Fruit fly (Drosophila melanogaster) whole organism, embryonic: ENCODE measurements around the gene CG12990.

Experiments
- Ada2b ChIP-seq: fragments of 200-800 bp; sonication (Bioruptor generic); IDR thresholded peaks from 2 replicates; pipeline ENCODE4 v1.3.6; 2022; ENCODE audit warnings: missing biosample characterization, missing genetic modification characterization
- Antp ChIP-seq: fragments of 200-800 bp; sonication (Bioruptor generic); optimal IDR thresholded peaks from 3 replicates; lab custom pipeline; 2016; ENCODE audit warnings: missing biosample characterization, missing genetic modification characterization
- CG11504 ChIP-seq: fragments of 200-800 bp; sonication (Bioruptor generic); optimal IDR thresholded peaks from 3 replicates; lab custom pipeline; 2019; ENCODE audit warnings: missing biosample characterization, mild to moderate bottlenecking, missing genetic modification characterization, moderate library complexity
- CG12071 ChIP-seq: fragments of 200-800 bp; sonication (Bioruptor generic); optimal IDR thresholded peaks from 3 replicates; lab custom pipeline; 2018; ENCODE audit warnings: missing biosample characterization, mild to moderate bottlenecking, missing genetic modification characterization
- CG12236 ChIP-seq: fragments of 200-800 bp; sonication (Bioruptor generic); optimal IDR thresholded peaks from 2 replicates; lab custom pipeline; 2016; ENCODE audit warnings: missing biosample characterization, missing genetic modification characterization
- CG13123 ChIP-seq: fragments of 200-800 bp; sonication (Bioruptor generic); optimal IDR thresholded peaks from 2 replicates; lab custom pipeline; 2016; ENCODE audit warnings: missing biosample characterization, missing genetic modification characterization
- CG13894 ChIP-seq: fragments of 200-800 bp; sonication (Bioruptor generic); optimal IDR thresholded peaks from 3 replicates; lab custom pipeline; 2018; ENCODE audit warnings: missing biosample characterization, mild to moderate bottlenecking, missing genetic modification characterization, moderate library complexity
- CG14710 ChIP-seq: fragments of 200-800 bp; sonication (Bioruptor generic); optimal IDR thresholded peaks from 3 replicates; lab custom pipeline; 2019; ENCODE audit warnings: missing biosample characterization, mild to moderate bottlenecking, missing genetic modification characterization, moderate library complexity
- CG1529 ChIP-seq: fragments of 200-800 bp; sonication (Bioruptor generic); optimal IDR thresholded peaks from 3 replicates; lab custom pipeline; 2018; ENCODE audit warnings: missing biosample characterization, missing genetic modification characterization
- CG15514 ChIP-seq: fragments of 200-800 bp; sonication (Bioruptor generic); optimal IDR thresholded peaks from 3 replicates; lab custom pipeline; 2017; ENCODE audit warnings: missing biosample characterization, missing genetic modification characterization, mild to moderate bottlenecking, moderate library complexity, missing genetic modification reagents
- CG17568 ChIP-seq: fragments of 200-800 bp; sonication (Bioruptor generic); optimal IDR thresholded peaks from 2 replicates; lab custom pipeline; 2018; ENCODE audit warnings: missing biosample characterization, mild to moderate bottlenecking, missing genetic modification characterization, moderate library complexity
- CG18262 ChIP-seq: fragments of 200-800 bp; optimal IDR thresholded peaks from 3 replicates; lab custom pipeline; 2019; ENCODE audit warnings: missing biosample characterization, mild to moderate bottlenecking, missing genetic modification characterization, moderate library complexity
- CG3065 ChIP-seq: fragments of 200-800 bp; sonication (Bioruptor generic); optimal IDR thresholded peaks from 2 replicates; lab custom pipeline; 2016; ENCODE audit warnings: missing biosample characterization, missing genetic modification characterization
- CG31224 ChIP-seq: fragments of 200-800 bp; sonication (Bioruptor generic); IDR thresholded peaks from 2 replicates; pipeline ENCODE4 v1.3.6; 2022; ENCODE audit warnings: missing biosample characterization, missing genetic modification characterization
- CG3407 ChIP-seq: fragments of 200-800 bp; sonication (Bioruptor generic); optimal IDR thresholded peaks from 2 replicates; lab custom pipeline; 2018; ENCODE audit warnings: missing biosample characterization, mild to moderate bottlenecking, missing genetic modification characterization
- CG42726 ChIP-seq: fragments of 200-800 bp; sonication (Bioruptor generic); IDR thresholded peaks from 2 replicates; pipeline ENCODE4 v1.3.6; 2022; ENCODE audit warnings: missing biosample characterization, missing genetic modification characterization; ENCODE audit not compliant: partially characterized antibody
- CG4328 ChIP-seq: fragments of 200-800 bp; sonication (Bioruptor generic); optimal IDR thresholded peaks from 3 replicates; lab custom pipeline; 2017; ENCODE audit warnings: missing biosample characterization, missing genetic modification reagents, missing genetic modification characterization
- CG4424 ChIP-seq: fragments of 200-800 bp; sonication (Bioruptor generic); optimal IDR thresholded peaks from 3 replicates; lab custom pipeline; 2016; ENCODE audit warnings: missing biosample characterization, missing genetic modification characterization
- CG4820 ChIP-seq: fragments of 200-800 bp; sonication (Bioruptor generic); optimal IDR thresholded peaks from 3 replicates; lab custom pipeline; 2016; ENCODE audit warnings: missing biosample characterization, missing genetic modification characterization
- CTCF ChIP-seq: fragments of 200-800 bp; sonication (Bioruptor generic); optimal IDR thresholded peaks from 2 replicates; lab custom pipeline; 2017; ENCODE audit warnings: missing biosample characterization, mild to moderate bottlenecking, missing genetic modification characterization, moderate library complexity
- Chrac-16 ChIP-seq: fragments of 200-800 bp; sonication (Bioruptor generic); optimal IDR thresholded peaks from 3 replicates; lab custom pipeline; 2016; ENCODE audit warnings: missing biosample characterization, missing genetic modification characterization
- Dek ChIP-seq: fragments of 200-800 bp; sonication (Bioruptor generic); optimal IDR thresholded peaks from 3 replicates; lab custom pipeline; 2019; ENCODE audit warnings: missing biosample characterization, mild to moderate bottlenecking, missing genetic modification characterization, moderate library complexity
- Dip3 ChIP-seq: fragments of 200-800 bp; sonication (Bioruptor generic); optimal IDR thresholded peaks from 3 replicates; lab custom pipeline; 2016; ENCODE audit warnings: missing biosample characterization, missing genetic modification characterization
- Hey ChIP-seq: fragments of 200-800 bp; sonication (Bioruptor generic); optimal IDR thresholded peaks from 3 replicates; lab custom pipeline; 2018; ENCODE audit warnings: missing biosample characterization, mild to moderate bottlenecking, missing genetic modification characterization
- HmgZ ChIP-seq: fragments of 200-800 bp; sonication (Bioruptor generic); optimal IDR thresholded peaks from 2 replicates; lab custom pipeline; 2018; ENCODE audit warnings: missing biosample characterization, mild to moderate bottlenecking, missing genetic modification characterization
- MTF-1 ChIP-seq: fragments of 200-800 bp; sonication (Bioruptor generic); optimal IDR thresholded peaks from 2 replicates; lab custom pipeline; 2018; ENCODE audit warnings: missing biosample characterization, mild to moderate bottlenecking, missing genetic modification characterization, borderline replicate concordance
- Max ChIP-seq: fragments of 200-800 bp; sonication (Bioruptor generic); optimal IDR thresholded peaks from 2 replicates; lab custom pipeline; 2016; ENCODE audit warnings: missing biosample characterization, mild to moderate bottlenecking, missing genetic modification characterization
- Mes4 ChIP-seq: fragments of 200-800 bp; sonication (Bioruptor generic); optimal IDR thresholded peaks from 2 replicates; lab custom pipeline; 2016; ENCODE audit warnings: missing biosample characterization, missing genetic modification characterization
- Rfx ChIP-seq: fragments of 200-800 bp; sonication (Bioruptor generic); IDR thresholded peaks from 2 replicates; pipeline ENCODE4 v1.3.6; 2022; ENCODE audit warnings: missing biosample characterization, missing genetic modification characterization
- TFAM ChIP-seq: fragments of 200-800 bp; sonication (Bioruptor generic); optimal IDR thresholded peaks from 2 replicates; lab custom pipeline; 2017; ENCODE audit warnings: missing biosample characterization, missing genetic modification characterization, inconsistent platforms
- abd-A ChIP-seq: fragments of 200-800 bp; sonication (Bioruptor generic); optimal IDR thresholded peaks from 3 replicates; lab custom pipeline; 2019; ENCODE audit warnings: missing biosample characterization, mild to moderate bottlenecking, missing genetic modification characterization, moderate library complexity
- ac ChIP-seq: fragments of 200-800 bp; sonication (Bioruptor generic); optimal IDR thresholded peaks from 3 replicates; lab custom pipeline; 2017; ENCODE audit warnings: missing biosample characterization, mild to moderate bottlenecking, missing genetic modification characterization
- ash1 ChIP-seq: fragments of 200-800 bp; sonication (Bioruptor generic); optimal IDR thresholded peaks from 2 replicates; lab custom pipeline; 2018; ENCODE audit warnings: missing biosample characterization, mild to moderate bottlenecking, missing genetic modification characterization
- chinmo ChIP-seq: fragments of 200-800 bp; sonication (Bioruptor generic); IDR thresholded peaks from 4 replicates; pipeline ENCODE4 v1.3.6; 2022; ENCODE audit warnings: missing biosample characterization, missing genetic modification characterization; ENCODE audit not compliant: partially characterized antibody
- danr ChIP-seq: fragments of 200-800 bp; sonication (Bioruptor generic); IDR thresholded peaks from 2 replicates; pipeline ENCODE4 v1.3.6; 2022; ENCODE audit warnings: missing biosample characterization, missing genetic modification characterization
- dysf ChIP-seq: fragments of 200-800 bp; sonication (Bioruptor generic); IDR thresholded peaks from 3 replicates; pipeline ENCODE4 v1.3.6; 2022; ENCODE audit warnings: missing biosample characterization, missing genetic modification characterization
- fd3F ChIP-seq: fragments of 200-800 bp; sonication (Bioruptor generic); optimal IDR thresholded peaks from 2 replicates; lab custom pipeline; 2018; ENCODE audit warnings: missing biosample characterization, mild to moderate bottlenecking, missing genetic modification characterization, moderate library complexity
- ftz-f1 ChIP-seq: fragments of 200-800 bp; sonication (Bioruptor generic); optimal IDR thresholded peaks from 2 replicates; lab custom pipeline; 2016; ENCODE audit warnings: missing biosample characterization, missing genetic modification characterization
- gcm2 ChIP-seq: fragments of 200-800 bp; sonication (Bioruptor generic); optimal IDR thresholded peaks from 2 replicates; lab custom pipeline; 2016; ENCODE audit warnings: missing biosample characterization, missing genetic modification characterization
- h ChIP-seq: fragments of >200 bp; optimal IDR thresholded peaks from 2 replicates; lab custom pipeline; 2017
- kay ChIP-seq: fragments of 200-800 bp; sonication (Bioruptor generic); optimal IDR thresholded peaks from 2 replicates; lab custom pipeline; 2016; ENCODE audit warnings: missing biosample characterization, missing genetic modification characterization
- maf-S ChIP-seq: fragments of 200-800 bp; sonication (Bioruptor generic); optimal IDR thresholded peaks from 2 replicates; lab custom pipeline; 2016; ENCODE audit warnings: missing biosample characterization, missing genetic modification characterization
- nerfin-2 ChIP-seq: fragments of 200-800 bp; sonication (Bioruptor generic); IDR thresholded peaks from 2 replicates; pipeline ENCODE4 v1.3.6; 2022; ENCODE audit warnings: missing biosample characterization, missing genetic modification characterization; ENCODE audit not compliant: partially characterized antibody
- nom ChIP-seq: fragments of 200-800 bp; sonication (Bioruptor generic); optimal IDR thresholded peaks from 2 replicates; lab custom pipeline; 2017; ENCODE audit warnings: missing biosample characterization, missing genetic modification characterization, mild to moderate bottlenecking, moderate library complexity, missing genetic modification reagents
- pzg ChIP-seq: fragments of 200-800 bp; sonication (Bioruptor generic); optimal IDR thresholded peaks from 3 replicates; lab custom pipeline; 2018; ENCODE audit warnings: missing biosample characterization, mild to moderate bottlenecking, missing genetic modification characterization, moderate library complexity
- scrt ChIP-seq: fragments of 200-800 bp; sonication (Bioruptor generic); optimal IDR thresholded peaks from 2 replicates; lab custom pipeline; 2018; ENCODE audit warnings: missing biosample characterization, mild to moderate bottlenecking, missing genetic modification characterization, moderate library complexity
- sd ChIP-seq: fragments of 200-800 bp; sonication (Bioruptor generic); optimal IDR thresholded peaks from 3 replicates; lab custom pipeline; 2018; ENCODE audit warnings: missing biosample characterization, mild to moderate bottlenecking, missing genetic modification characterization, moderate library complexity
- sr ChIP-seq: fragments of 200-800 bp; sonication (Bioruptor generic); IDR thresholded peaks from 3 replicates; pipeline ENCODE4 v1.3.6; 2022; ENCODE audit warnings: missing biosample characterization, missing genetic modification characterization
- unc-4 ChIP-seq: fragments of 200-800 bp; sonication (Bioruptor generic); IDR thresholded peaks from 2 replicates; pipeline ENCODE4 v1.3.6; 2022; ENCODE audit warnings: missing biosample characterization, missing genetic modification characterization; ENCODE audit not compliant: partially characterized antibody
- vvl ChIP-seq: fragments of 200-800 bp; sonication (Bioruptor generic); IDR thresholded peaks from 2 replicates; pipeline ENCODE4 v1.3.6; 2022; ENCODE audit warnings: missing biosample characterization, missing genetic modification characterization

The CG12990 gene

DNA sequence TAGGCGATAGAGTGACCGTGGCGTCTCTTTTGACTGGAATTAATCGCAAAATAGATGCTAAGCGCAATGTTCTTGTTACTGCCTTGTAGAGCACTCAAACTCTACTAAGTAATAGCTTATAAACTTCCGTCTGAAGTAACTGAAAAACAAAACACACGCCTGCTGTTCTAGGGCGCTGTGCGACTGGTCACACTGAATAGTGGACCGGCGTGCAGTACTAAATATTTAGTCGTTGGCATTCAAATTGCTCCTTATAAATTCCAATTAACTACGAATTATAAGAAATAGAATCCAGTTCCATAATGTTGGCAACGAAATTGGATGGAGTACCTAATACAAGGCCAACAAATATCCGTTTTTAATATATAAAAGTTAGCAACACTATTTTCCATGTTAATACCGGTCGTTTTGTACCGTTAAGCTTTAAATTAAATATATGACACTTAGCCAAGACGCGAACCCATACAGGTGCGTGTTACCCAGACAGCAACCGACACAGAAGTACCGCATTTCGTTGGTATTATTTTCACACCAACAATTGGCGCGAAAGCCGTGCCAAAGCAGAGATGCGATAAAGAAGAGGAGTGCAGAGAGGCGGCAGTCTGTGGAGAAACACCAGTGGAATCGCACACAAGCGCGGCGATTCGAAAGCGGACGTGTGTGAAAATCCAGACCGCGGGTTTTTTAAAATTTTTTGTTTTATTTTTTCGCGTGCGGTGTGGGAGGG is 38.0 kb upstream of the CG12990 start, which contains the start of the genes CG8173 and raskol (continued):
- TF ChIP-seq CG42726, result peak; percentile 71; the same call in 1 of the 2 replicates
- TF ChIP-seq sd (tag; lab: Kevin White, UChicago), result peak; percentile 36
- no peak for TF ChIP-seq CG3407 (GFP tag; lab: Kevin White, UChicago)
- TF ChIP-seq scrt, result no peak
- peak; percentile 81 for TF ChIP-seq CG15514 (GFP tag; lab: Kevin White, UChicago)
- no peak for TF ChIP-seq CG13123 (GFP tag; lab: Kevin White, UChicago)
- no peak for TF ChIP-seq ac
- TF ChIP-seq Max (GFP tag; lab: Kevin White, UChicago), result peak; percentile 10
- peak; percentile 17 for TF ChIP-seq CG11504
- no peak for TF ChIP-seq TFAM (GFP tag; lab: Kevin White, UChicago)
- no peak for TF ChIP-seq CG3065
- TF ChIP-seq dysf (GFP tag; lab: Robert Waterston, UW), result no peak
- no peak for TF ChIP-seq gcm2 (GFP tag; lab: Kevin White, UChicago)
- TF ChIP-seq Mes4 (GFP tag; lab: Kevin White, UChicago), result no peak
- peak; percentile 30 for TF ChIP-seq ash1 (GFP tag; lab: Kevin White, UChicago)
- peak; percentile 28; the same call in 1 of the 2 replicates for TF ChIP-seq unc-4 (GFP tag; lab: Robert Waterston, UW)
- TF ChIP-seq Ada2b (GFP tag; lab: Robert Waterston, UW), result no peak
- peak; percentile 63 for TF ChIP-seq HmgZ (tag; lab: Kevin White, UChicago)
- TF ChIP-seq Rfx (GFP tag; lab: Robert Waterston, UW), result peak; percentile 40
- no peak for TF ChIP-seq kay (GFP tag; lab: Kevin White, UChicago)
- peak; percentile 21 for TF ChIP-seq MTF-1 (GFP tag; lab: Kevin White, UChicago)
- no peak for TF ChIP-seq Dek
- TF ChIP-seq CG4328 (GFP tag; lab: Kevin White, UChicago), result no peak
- TF ChIP-seq maf-S (GFP tag; lab: Kevin White, UChicago), result no peak
- TF ChIP-seq CG31224 (GFP tag; lab: Robert Waterston, UW), result no peak
- 0 out of 2 replicates have a peak, but pooled peaks have one; percentile 29 for TF ChIP-seq nerfin-2
- TF ChIP-seq CG13894 (tag; lab: Kevin White, UChicago), result peak; percentile 48
- TF ChIP-seq CG12236 (GFP tag; lab: Kevin White, UChicago), result no peak
- TF ChIP-seq Antp (GFP tag; lab: Kevin White, UChicago), result no peak
- TF ChIP-seq CG4820 (GFP tag; lab: Kevin White, UChicago), result no peak
- TF ChIP-seq danr (GFP tag; lab: Robert Waterston, UW), result no peak
- TF ChIP-seq pzg (GFP tag; lab: Kevin White, UChicago), result peak; percentile 91
- no peak for TF ChIP-seq ftz-f1 (GFP tag; lab: Kevin White, UChicago)
- no peak for TF ChIP-seq Chrac-16 (GFP tag; lab: Kevin White, UChicago)
- TF ChIP-seq fd3F (GFP tag; lab: Kevin White, UChicago), result no peak
- peak; percentile 72 for TF ChIP-seq CG14710 (tag; lab: Kevin White, UChicago)
- peak; percentile 62; the same call in 2 of the 4 replicates for TF ChIP-seq chinmo (GFP tag; lab: Robert Waterston, UW)
- TF ChIP-seq Hey, result no peak
- peak; percentile 35 for TF ChIP-seq nom (GFP tag; lab: Kevin White, UChicago)
- no peak for TF ChIP-seq h (lab: Kevin White, UChicago)
- TF ChIP-seq CG17568 (GFP tag; lab: Kevin White, UChicago), result no peak
- no peak for TF ChIP-seq CG12071
- no peak for TF ChIP-seq CG18262 (tag; lab: Kevin White, UChicago)
- peak; percentile 68 for TF ChIP-seq vvl (GFP tag; lab: Robert Waterston, UW)
- no peak for TF ChIP-seq CG1529
- no peak for TF ChIP-seq sr
- TF ChIP-seq CG4424 (GFP tag; lab: Kevin White, UChicago), result no peak
- peak; percentile 67 for TF ChIP-seq CTCF (GFP tag; lab: Kevin White, UChicago)
- peak; percentile 57 for TF ChIP-seq abd-A (tag; lab: Kevin White, UChicago)
- no peak for TF ChIP-seq Dip3 (GFP tag; lab: Kevin White, UChicago)
